Worm (Caenorhabditis elegans): ENCODE measurements around the gene T05C12.9.

The T05C12.9 gene

DNA sequence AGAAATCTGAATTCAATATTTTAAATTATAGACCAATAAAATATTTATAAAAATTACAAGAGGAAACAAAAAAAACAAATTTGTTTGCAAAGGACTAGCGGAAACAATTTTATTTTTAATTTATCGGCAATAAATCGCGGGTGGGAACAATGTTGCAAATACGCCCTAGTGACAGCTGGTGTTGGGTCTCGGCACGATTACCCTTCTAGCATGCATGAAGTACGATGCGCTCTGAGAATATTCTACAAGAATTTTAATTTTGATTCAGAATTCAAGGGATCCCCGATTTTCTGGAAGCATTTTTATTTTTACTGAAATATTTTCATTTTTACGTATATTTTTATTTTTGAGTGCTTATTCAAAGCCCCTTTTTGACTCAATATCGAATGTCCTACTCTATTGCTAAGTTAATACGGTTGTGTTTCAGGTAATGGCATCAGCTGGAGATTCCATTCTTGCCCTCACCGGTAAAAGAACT, 8.0 kb downstream of the T05C12.9 start, which contains the start of the genes mig-5 and cct-1:
TSS of gene mig-5 (minus strand) at position 8 of the 478 bp plus-strand sequence.
TSS of gene cct-1 (plus strand) at position 428 of the 478 bp plus-strand sequence.
- TF ChIP-seq B0035.1 (tag; optimal IDR thresholded peaks at IDR 0.05) (peak; percentile 46), F23B12.7 (tag; optimal IDR thresholded peaks at IDR 0.05; ENCODE audit: insufficient read depth) (peak; percentile 83), atf-7 (tag; optimal IDR thresholded peaks at IDR 0.05) (peak; percentile 73), chd-7 (tag; optimal IDR thresholded peaks at IDR 0.05) (peak; percentile 7), lir-1 (GFP tag; conservative IDR thresholded peaks at IDR 0.05) (peak; percentile 74), ztf-3 (GFP tag; optimal IDR thresholded peaks at IDR 0.05) (peak; percentile 27), sptf-2 (GFP tag; optimal IDR thresholded peaks at IDR 0.05) (no peak), dox-1 (GFP tag; IDR thresholded peaks at IDR 0.05) (peak; percentile 95), sea-2 (GFP tag; IDR thresholded peaks at IDR 0.05) (no peak), fkh-3 (tag; optimal IDR thresholded peaks at IDR 0.05) (no peak), let-526 (GFP tag; IDR thresholded peaks at IDR 0.05) (peak; percentile 64; the same call in 1 of the 2 replicates), ztf-28 (GFP tag; IDR thresholded peaks at IDR 0.05) (0 out of 2 replicates have a peak, but pooled peaks have one; percentile 18), F33H1.4 (GFP tag; IDR thresholded peaks at IDR 0.05) (peak; percentile 100), dpff-1 (tag; optimal IDR thresholded peaks at IDR 0.05) (no peak), nfyb-1 (GFP tag; IDR thresholded peaks at IDR 0.05) (peak; percentile 96), F39B2.1 (GFP tag; IDR thresholded peaks at IDR 0.05) (no peak), lsl-1 (GFP tag; optimal IDR thresholded peaks at IDR 0.05) (peak; percentile 79), pbrm-1 (GFP tag; IDR thresholded peaks at IDR 0.05) (peak; percentile 94), unc-130 (GFP tag; optimal IDR thresholded peaks at IDR 0.05) (peak; percentile 67), nhr-90 (tag; optimal IDR thresholded peaks at IDR 0.05) (no peak), egl-44 (GFP tag; IDR thresholded peaks at IDR 0.05) (no peak), ceh-79 (tag; optimal IDR thresholded peaks at IDR 0.05) (no peak), unc-62 (GFP tag; optimal IDR thresholded peaks at IDR 0.05) (no peak), somi-1 (GFP tag; optimal IDR thresholded peaks at IDR 0.05) (peak; percentile 87), ZK185.1 (tag; optimal IDR thresholded peaks at IDR 0.05; ENCODE audit: poor library complexity, severe bottlenecking) (peak; percentile 96), athp-1 (tag; optimal IDR thresholded peaks at IDR 0.05) (peak; percentile 81), ceh-91 (GFP tag; IDR thresholded peaks at IDR 0.05) (peak; percentile 87), T26A5.8 (tag; optimal IDR thresholded peaks at IDR 0.05) (no peak), ama-1 (optimal IDR thresholded peaks at IDR 0.05) (no peak), ama-1 (GFP tag; optimal IDR thresholded peaks at IDR 0.05) (no peak), hsf-1 (GFP tag; IDR thresholded peaks at IDR 0.05) (peak; percentile 90), mes-4 (tag; optimal IDR thresholded peaks at IDR 0.05) (no peak), hrde-1 (tag; optimal IDR thresholded peaks at IDR 0.05; ENCODE audit: borderline replicate concordance) (peak; percentile 17), snpc-1.3 (tag; optimal IDR thresholded peaks at IDR 0.05; ENCODE audit: insufficient read depth) (peak; percentile 62), F37B4.10 (GFP tag; IDR thresholded peaks at IDR 0.05) (no peak), aptf-3 (GFP tag; IDR thresholded peaks at IDR 0.05) (no peak), F57C9.4 (tag; optimal IDR thresholded peaks at IDR 0.05) (no peak), ztf-6 (GFP tag; IDR thresholded peaks at IDR 0.05) (no peak), ccch-3 (GFP tag; optimal IDR thresholded peaks at IDR 0.05) (no peak), B0336.3 (GFP tag; IDR thresholded peaks at IDR 0.05) (peak; percentile 79), F22D6.2 (tag; optimal IDR thresholded peaks at IDR 0.05) (peak; percentile 60), snpc-4 (GFP tag; optimal IDR thresholded peaks at IDR 0.05) (peak; percentile 57), snpc-4 (tag; optimal IDR thresholded peaks at IDR 0.05) (peak; percentile 75 to 83 (median 76)), madf-6 (GFP tag; IDR thresholded peaks at IDR 0.05) (peak; percentile 85), lin-26 (GFP tag; IDR thresholded peaks at IDR 0.05) (no peak), ceh-58 (GFP tag; IDR thresholded peaks at IDR 0.05) (no peak), tbx-9 (tag; optimal IDR thresholded peaks at IDR 0.05; ENCODE audit: borderline replicate concordance) (no peak), nhr-80 (tag; optimal IDR thresholded peaks at IDR 0.05) (peak; percentile 62), madf-3 (GFP tag; IDR thresholded peaks at IDR 0.05) (peak; percentile 83; the same call in 1 of the 2 replicates), lin-35 (GFP tag; optimal IDR thresholded peaks at IDR 0.05) (peak in 2 of 3 experiments; percentile 77 to 92)

All from whole organism, young adult.